Worm (Caenorhabditis elegans): Measurements from ENCODE around the gene rabx-5.

ce11 chrIII:10592729-10593128, 12.4 kb upstream of the rabx-5 start, which contains the start of gene Y45F3A.8:
- TF ChIP-seq zag-1 (tag; optimal IDR thresholded peaks at IDR 0.05) (no peak), pha-4 (tag; optimal IDR thresholded peaks at IDR 0.05) (no peak), nfya-1 (tag; optimal IDR thresholded peaks at IDR 0.05; ENCODE audit: insufficient read depth) (no peak), elt-2 (tag; optimal IDR thresholded peaks at IDR 0.05) (no peak), ztf-11 (tag; optimal IDR thresholded peaks at IDR 0.05) (no peak), snpc-4 (tag; optimal IDR thresholded peaks at IDR 0.05) (no peak), nhr-237 (tag; optimal IDR thresholded peaks at IDR 0.05) (no peak), nhr-67 (tag; optimal IDR thresholded peaks at IDR 0.05) (no peak), nhr-76 (tag; optimal IDR thresholded peaks at IDR 0.05) (no peak), elt-1 (tag; optimal IDR thresholded peaks at IDR 0.05) (no peak), pqm-1 (tag; optimal IDR thresholded peaks at IDR 0.05) (no peak), ama-1 (optimal IDR thresholded peaks at IDR 0.05) (no peak), nhr-23 (tag; optimal IDR thresholded peaks at IDR 0.05) (no peak)

Data from whole organism, L3 larva.